Fruit fly (Drosophila melanogaster): Measurements from ENCODE around the gene CG14185.

- TF ChIP-seq psq (GFP tag; optimal IDR thresholded peaks at IDR 0.05) (no peak), Dfd (GFP tag; optimal IDR thresholded peaks at IDR 0.05) (no peak), h (GFP tag; optimal IDR thresholded peaks at IDR 0.05) (no peak), dl (GFP tag; optimal IDR thresholded peaks at IDR 0.05; ENCODE audit: insufficient read depth in 1 of 2, partially characterized antibody in 2 of 2) (no peak), Abd-B (GFP tag; optimal IDR thresholded peaks at IDR 0.05) (no peak), dsf (GFP tag; optimal IDR thresholded peaks at IDR 0.05; ENCODE audit: borderline replicate concordance) (no peak), rgr (GFP tag; optimal IDR thresholded peaks at IDR 0.05) (no peak), Jra (GFP tag; optimal IDR thresholded peaks at IDR 0.05) (no peak), Vsx2 (GFP tag; optimal IDR thresholded peaks at IDR 0.05; ENCODE audit: partially characterized antibody) (no peak), usp (GFP tag; optimal IDR thresholded peaks at IDR 0.05) (no peak), lola (GFP tag; optimal IDR thresholded peaks at IDR 0.05) (no peak)
These were observed 5.5 kb downstream of the CG14185 start, which contains the start of gene Ir76b for dm6 chr3L:20111434-20111833.
